Worm (Caenorhabditis elegans) whole organism, late embryonic: ENCODE results near the gene dhhc-6.

Source experiments
- C38D4.7 ChIP-seq: fragments of 200-800 bp; sonication (Bioruptor generic); optimal IDR thresholded peaks from 2 replicates; lab custom pipeline; 2018; ENCODE audit warnings: mild to moderate bottlenecking, missing genetic modification characterization, moderate library complexity, missing compliant biosample characterization
- F13H6.1 ChIP-seq: sonication (generic microtip); optimal IDR thresholded peaks from 2 replicates; lab custom pipeline; 2016; ENCODE audit warnings: missing genetic modification characterization, missing compliant biosample characterization
- K02D7.2 ChIP-seq: sonication (generic microtip); optimal IDR thresholded peaks from 2 replicates; lab custom pipeline; 2017; ENCODE audit warnings: mild to moderate bottlenecking, missing genetic modification characterization, missing compliant biosample characterization
- K09A11.1 ChIP-seq: sonication (generic microtip); optimal IDR thresholded peaks from 2 replicates; lab custom pipeline; 2017; ENCODE audit warnings: antibody characterized with exemption, mild to moderate bottlenecking, missing genetic modification characterization, missing compliant biosample characterization; ENCODE audit not compliant: insufficient read depth
- T23F11.4 ChIP-seq: fragments of 200-800 bp; sonication (Bioruptor generic); optimal IDR thresholded peaks from 2 replicates; lab custom pipeline; 2018; ENCODE audit warnings: mild to moderate bottlenecking, missing genetic modification characterization, missing compliant biosample characterization
- Y22D7AL.16 ChIP-seq: sonication (generic microtip); optimal IDR thresholded peaks from 2 replicates; lab custom pipeline; 2016; ENCODE audit warnings: missing genetic modification characterization, missing compliant biosample characterization
- ahr-1 ChIP-seq: sonication (generic microtip); optimal IDR thresholded peaks from 2 replicates; lab custom pipeline; 2016; ENCODE audit warnings: missing genetic modification characterization, missing compliant biosample characterization
- ceh-14 ChIP-seq: sonication (generic microtip); optimal IDR thresholded peaks from 2 replicates; lab custom pipeline; 2016; ENCODE audit warnings: missing genotype, missing genetic modification characterization, missing compliant biosample characterization
- ceh-18 ChIP-seq: sonication (generic microtip); optimal IDR thresholded peaks from 2 replicates; lab custom pipeline; 2016; ENCODE audit warnings: missing genetic modification characterization, missing compliant biosample characterization
- ceh-19 ChIP-seq: fragments of 200-800 bp; sonication (Bioruptor generic); optimal IDR thresholded peaks from 2 replicates; lab custom pipeline; 2018; ENCODE audit warnings: mild to moderate bottlenecking, missing genetic modification characterization, missing compliant biosample characterization
- ceh-2 ChIP-seq: sonication (generic microtip); optimal IDR thresholded peaks from 2 replicates; lab custom pipeline; 2016; ENCODE audit warnings: missing genotype, missing genetic modification characterization, missing compliant biosample characterization
- ceh-22 ChIP-seq: sonication (generic microtip); optimal IDR thresholded peaks from 2 replicates; lab custom pipeline; 2017; ENCODE audit warnings: missing biosample characterization, missing genetic modification characterization
- ceh-48 ChIP-seq: sonication (generic microtip); optimal IDR thresholded peaks from 2 replicates; lab custom pipeline; 2016; ENCODE audit warnings: missing genetic modification characterization, inconsistent platforms, missing compliant biosample characterization
- ceh-6 ChIP-seq: fragments of 200-800 bp; sonication (Bioruptor generic); optimal IDR thresholded peaks from 2 replicates; lab custom pipeline; 2018; ENCODE audit warnings: mild to moderate bottlenecking, missing genetic modification characterization, missing compliant biosample characterization
- ceh-9 ChIP-seq: sonication (generic microtip); optimal IDR thresholded peaks from 2 replicates; lab custom pipeline; 2016; ENCODE audit warnings: mild to moderate bottlenecking, missing genetic modification characterization, inconsistent platforms, missing compliant biosample characterization
- che-1 ChIP-seq: sonication (generic microtip); optimal IDR thresholded peaks from 2 replicates; lab custom pipeline; 2016; ENCODE audit warnings: mild to moderate bottlenecking, missing genetic modification characterization, missing compliant biosample characterization
- elt-4 ChIP-seq: sonication (generic microtip); optimal IDR thresholded peaks from 2 replicates; lab custom pipeline; 2016; ENCODE audit warnings: missing genetic modification characterization, missing compliant biosample characterization
- ets-4 ChIP-seq: sonication (generic microtip); optimal IDR thresholded peaks from 2 replicates; lab custom pipeline; 2016; ENCODE audit warnings: missing genetic modification characterization, missing compliant biosample characterization
- eyg-1 ChIP-seq: sonication (generic microtip); optimal IDR thresholded peaks from 2 replicates; lab custom pipeline; 2016; ENCODE audit warnings: missing genotype, missing genetic modification characterization, missing compliant biosample characterization
- fax-1 ChIP-seq: sonication (generic microtip); optimal IDR thresholded peaks from 2 replicates; lab custom pipeline; 2016; ENCODE audit warnings: missing genotype, missing genetic modification characterization, missing compliant biosample characterization
- fkh-6 ChIP-seq: sonication (generic microtip); optimal IDR thresholded peaks from 2 replicates; lab custom pipeline; 2016; ENCODE audit warnings: missing genetic modification characterization, missing compliant biosample characterization
- hlh-13 ChIP-seq: fragments of 200-800 bp; sonication (Bioruptor generic); optimal IDR thresholded peaks from 2 replicates; lab custom pipeline; 2018; ENCODE audit warnings: mild to moderate bottlenecking, missing genetic modification characterization, missing compliant biosample characterization
- hlh-30 ChIP-seq: sonication (generic microtip); optimal IDR thresholded peaks from 2 replicates; lab custom pipeline; 2017; ENCODE audit warnings: antibody characterized with exemption, missing genetic modification characterization, missing compliant biosample characterization; ENCODE audit not compliant: insufficient read depth
- hlh-6 ChIP-seq: sonication (generic microtip); optimal IDR thresholded peaks from 2 replicates; lab custom pipeline; 2016; ENCODE audit warnings: missing genotype, missing genetic modification characterization, missing compliant biosample characterization
- madf-2 ChIP-seq: sonication (generic microtip); optimal IDR thresholded peaks from 2 replicates; lab custom pipeline; 2017; ENCODE audit warnings: missing genetic modification characterization, missing compliant biosample characterization
- mec-3 ChIP-seq: sonication (generic microtip); optimal IDR thresholded peaks from 2 replicates; lab custom pipeline; 2016; ENCODE audit warnings: borderline replicate concordance, missing genetic modification characterization, missing compliant biosample characterization
- odd-2 ChIP-seq: sonication (generic microtip); optimal IDR thresholded peaks from 2 replicates; lab custom pipeline; 2017; ENCODE audit warnings: antibody characterized with exemption, mild to moderate bottlenecking, missing genetic modification characterization, missing compliant biosample characterization
- pat-9 ChIP-seq: fragments of 200-800 bp; sonication (Bioruptor generic); optimal IDR thresholded peaks from 2 replicates; lab custom pipeline; 2018; ENCODE audit warnings: mild to moderate bottlenecking, missing genetic modification characterization, moderate library complexity, missing compliant biosample characterization
- pax-1 ChIP-seq: fragments of 150-350 bp; optimal IDR thresholded peaks from 2 replicates; lab custom pipeline; 2014; ENCODE audit warnings: missing biosample characterization, missing genetic modification characterization
- pha-2 ChIP-seq: sonication (generic microtip); optimal IDR thresholded peaks from 2 replicates; lab custom pipeline; 2017; ENCODE audit warnings: mild to moderate bottlenecking, missing genetic modification characterization, missing compliant biosample characterization
- pha-4 ChIP-seq: fragments of 150-350 bp; optimal IDR thresholded peaks from 2 replicates; lab custom pipeline; 2018; ENCODE audit warnings: missing biosample characterization, missing genetic modification reagents, missing genetic modification characterization
- pqm-1 ChIP-seq: sonication (generic microtip); optimal IDR thresholded peaks from 2 replicates; lab custom pipeline; 2016; ENCODE audit warnings: missing genetic modification characterization, missing compliant biosample characterization
- ref-2 ChIP-seq: sonication (generic microtip); optimal IDR thresholded peaks from 2 replicates; lab custom pipeline; 2016; ENCODE audit warnings: missing genetic modification characterization, missing compliant biosample characterization
- sdc-2 ChIP-seq: sonication (generic microtip); optimal IDR thresholded peaks from 2 replicates; lab custom pipeline; 2016; ENCODE audit warnings: missing genotype, missing genetic modification characterization, missing compliant biosample characterization
- sox-4 ChIP-seq: sonication (generic microtip); optimal IDR thresholded peaks from 2 replicates; lab custom pipeline; 2017; ENCODE audit warnings: mild to moderate bottlenecking, missing genetic modification characterization, inconsistent platforms, missing compliant biosample characterization
- tbx-2 ChIP-seq: sonication (generic microtip); optimal IDR thresholded peaks from 2 replicates; lab custom pipeline; 2016; ENCODE audit warnings: missing genetic modification characterization, missing compliant biosample characterization
- ttx-3 ChIP-seq: sonication (generic microtip); optimal IDR thresholded peaks from 2 replicates; lab custom pipeline; 2016; ENCODE audit warnings: missing genetic modification reagents, missing genetic modification characterization, missing compliant biosample characterization
- unc-55 ChIP-seq: sonication (generic microtip); optimal IDR thresholded peaks from 2 replicates; lab custom pipeline; 2017; ENCODE audit warnings: missing biosample characterization, missing genetic modification reagents, missing genetic modification characterization
- ztf-16 ChIP-seq: sonication (generic microtip); optimal IDR thresholded peaks from 2 replicates; lab custom pipeline; 2017; ENCODE audit warnings: missing genetic modification characterization, missing compliant biosample characterization

The dhhc-6 gene

ce11 chrIV:12156642-12157233 lies 32.0 kb downstream of the dhhc-6 start, which contains the start of gene eri-12:
TSS of gene eri-12 (plus strand) at chrIV:12156838.
- TF ChIP-seq hlh-30 (tag; lab: Kevin White, UChicago): peak; percentile 74
- TF ChIP-seq ceh-48 (tag; lab: Kevin White, UChicago): peak; percentile 43
- peak; percentile 49 for TF ChIP-seq unc-55
- no peak for TF ChIP-seq che-1 (tag; lab: Kevin White, UChicago)

DNA sequence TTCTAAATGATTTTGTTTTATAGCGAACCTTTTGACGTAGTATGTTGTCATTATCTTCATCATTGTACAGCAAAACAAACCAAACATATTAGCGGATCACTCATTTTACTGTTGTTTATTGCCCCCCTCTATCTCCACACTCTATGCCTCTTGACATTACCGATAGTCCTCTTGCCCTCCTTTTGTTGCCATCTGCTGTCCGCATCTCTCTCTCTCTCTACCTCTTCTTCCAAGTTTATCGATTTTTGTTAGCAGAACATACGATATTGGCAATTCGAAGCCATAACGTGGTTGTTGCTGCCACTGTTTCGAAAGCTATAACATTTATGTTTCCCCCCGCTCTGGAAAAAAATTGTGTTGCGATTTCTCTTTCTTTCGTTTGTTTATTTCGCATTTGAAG lies 33.2 kb downstream of the dhhc-6 start:
- TF ChIP-seq ahr-1 (tag; lab: Kevin White, UChicago) (no peak), hlh-13 (no peak), ceh-18 (tag; lab: Kevin White, UChicago) (no peak), madf-2 (tag; lab: Kevin White, UChicago) (no peak), ref-2 (tag; lab: Kevin White, UChicago) (peak; percentile 21), ceh-48 (tag; lab: Kevin White, UChicago) (peak; percentile 75), ceh-6 (no peak), tbx-2 (peak; percentile 11), K02D7.2 (no peak), pax-1 (no peak)
- TF ChIP-seq, all 69 proteins: peak for 3

DNA sequence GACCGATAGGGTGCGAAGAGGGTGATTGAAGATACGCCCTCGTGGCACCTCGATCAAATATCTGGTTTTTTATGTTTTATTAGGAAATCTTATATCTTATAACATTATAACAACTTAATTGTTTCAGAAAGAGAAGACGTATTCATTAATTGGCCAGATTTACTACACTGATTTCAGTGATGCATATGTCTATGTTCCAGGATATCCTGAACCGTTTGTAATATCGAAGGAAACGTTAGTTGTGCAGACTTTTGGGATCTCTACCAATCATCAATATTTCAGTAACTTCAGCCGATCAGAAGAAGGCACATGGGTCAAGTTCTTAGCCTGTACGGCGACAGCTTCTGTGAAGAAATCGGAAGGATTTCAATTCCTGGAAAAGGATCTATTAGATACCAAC lies 35.7 kb downstream of the dhhc-6 start:
- no peak for TF ChIP-seq F13H6.1 (tag; lab: Kevin White, UChicago)
- no peak for TF ChIP-seq ets-4
- no peak for TF ChIP-seq Y22D7AL.16
- TF ChIP-seq pqm-1: no peak
- no peak for TF ChIP-seq ceh-22 (tag; lab: Kevin White, UChicago)
- no peak for TF ChIP-seq fax-1 (tag; lab: Kevin White, UChicago)
- no peak for TF ChIP-seq pat-9 (tag; lab: Kevin White, UChicago)
- no peak for TF ChIP-seq fkh-6
- TF ChIP-seq unc-55: no peak
- TF ChIP-seq pha-2 (tag; lab: Kevin White, UChicago): no peak
- no peak for TF ChIP-seq ztf-16
- no peak for TF ChIP-seq ttx-3
- no peak for TF ChIP-seq K09A11.1 (tag; lab: Kevin White, UChicago)

- no peak for TF ChIP-seq ceh-22 (tag; lab: Kevin White, UChicago)
- TF ChIP-seq T23F11.4: no peak
- no peak for TF ChIP-seq pax-1
- TF ChIP-seq Y22D7AL.16: no peak
- no peak for TF ChIP-seq pha-4 (tag; lab: Kevin White, UChicago)
- TF ChIP-seq sox-4 (tag; lab: Kevin White, UChicago): no peak
- no peak for TF ChIP-seq sdc-2 (tag; lab: Kevin White, UChicago)
- TF ChIP-seq ceh-19 (GFP tag; lab: Kevin White, UChicago): no peak
- TF ChIP-seq ztf-16: no peak
- no peak for TF ChIP-seq odd-2 (tag; lab: Kevin White, UChicago)
- no peak for TF ChIP-seq ceh-9 (tag; lab: Kevin White, UChicago)
- TF ChIP-seq C38D4.7 (GFP tag; lab: Kevin White, UChicago): no peak
- TF ChIP-seq eyg-1 (tag; lab: Kevin White, UChicago): no peak
- TF ChIP-seq, all 69 proteins: peak for 0
These were observed 38.0 kb downstream of the dhhc-6 start for ce11 chrIV:12162732-12163131.

DNA sequence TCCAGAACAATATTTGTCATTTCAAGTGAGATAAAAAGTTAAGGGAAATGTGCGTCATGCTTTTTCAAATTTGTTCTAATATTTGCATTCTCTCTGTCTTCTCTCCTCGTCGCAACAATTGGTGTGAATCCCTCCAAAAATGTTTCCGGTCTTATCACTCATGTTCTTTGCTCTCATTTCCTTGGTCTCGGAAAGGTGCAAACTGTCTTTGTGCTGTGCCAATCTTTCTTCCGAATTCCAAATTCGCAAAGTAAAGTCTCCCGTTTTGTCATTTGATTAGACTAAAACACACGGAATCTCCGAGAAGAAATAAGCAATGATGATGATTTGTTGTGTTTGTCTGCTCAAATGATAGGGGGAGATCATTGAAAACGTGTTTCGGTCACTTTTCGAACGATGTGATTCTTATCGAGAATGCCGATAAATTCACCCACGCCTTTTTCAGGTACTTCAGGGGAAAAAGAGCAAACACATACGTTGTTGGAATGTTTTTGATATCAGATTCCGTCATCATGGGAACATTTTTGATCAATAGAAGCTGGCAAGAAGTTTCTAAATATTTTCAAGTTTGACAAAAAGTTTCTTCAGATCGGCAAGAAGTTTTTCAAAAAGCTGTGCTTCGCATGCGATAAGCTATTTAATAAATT lies 40.8 kb downstream of the dhhc-6 start:
- TF ChIP-seq mec-3 (no peak), ceh-14 (tag; lab: Kevin White, UChicago) (no peak), elt-4 (no peak), fax-1 (tag; lab: Kevin White, UChicago) (no peak), hlh-6 (no peak), fkh-6 (no peak), ref-2 (tag; lab: Kevin White, UChicago) (no peak), ceh-2 (no peak), pha-4 (tag; lab: Kevin White, UChicago) (no peak), Y22D7AL.16 (no peak)
